Worm (Caenorhabditis elegans) whole organism, L4 larva: Measurements from ENCODE around the gene Y22D7AL.3.
A peak's percentile ranks its signal among the peaks of the same experiment; 100 is the strongest.

Experiments
- F26F4.8 ChIP-seq: fragments of 200-800 bp; sonication (Bioruptor generic); conservative IDR thresholded peaks from 2 replicates; pipeline ENCODE4 v1.3.6; 2022; ENCODE audit warnings: missing genetic modification characterization, missing compliant biosample characterization
- F44E2.7 ChIP-seq: fragments of 200-800 bp; sonication (Bioruptor generic); IDR thresholded peaks from 2 replicates; pipeline ENCODE4 v2.1.2; 2022; ENCODE audit warnings: missing genetic modification characterization, missing compliant biosample characterization
- R02D3.7 ChIP-seq: fragments of 150-350 bp; sonication (generic microtip); optimal IDR thresholded peaks from 3 replicates; lab custom pipeline; 2014; ENCODE audit warnings: missing biosample characterization, missing genetic modification characterization
- T20F7.1 ChIP-seq: fragments of 200-800 bp; sonication (Bioruptor generic); optimal IDR thresholded peaks from 2 replicates; lab custom pipeline; 2018; ENCODE audit warnings: mild to moderate bottlenecking, missing genetic modification characterization, missing compliant biosample characterization
- Y75B8A.6 ChIP-seq: fragments of 200-800 bp; sonication (Bioruptor generic); IDR thresholded peaks from 2 replicates; pipeline ENCODE4 v1.3.6; 2022; ENCODE audit warnings: missing genetic modification reagents, missing genetic modification characterization, missing compliant biosample characterization
- ZK337.2 ChIP-seq: fragments of 200-800 bp; sonication (Bioruptor generic); IDR thresholded peaks from 2 replicates; pipeline ENCODE4 v1.3.6; 2022; ENCODE audit warnings: missing genetic modification reagents, missing genetic modification characterization, missing compliant biosample characterization
- aha-1 ChIP-seq: fragments of 150-350 bp; peaks from one replicate; lab custom pipeline; 2014; ENCODE audit warnings: missing biosample characterization, missing genetic modification characterization
- attf-4 ChIP-seq: sonication (generic microtip); optimal IDR thresholded peaks from 3 replicates; lab custom pipeline; 2017; ENCODE audit warnings: missing biosample characterization, missing genetic modification characterization
- ceh-28 ChIP-seq: fragments of 150-350 bp; optimal IDR thresholded peaks from 2 replicates; lab custom pipeline; 2014; ENCODE audit warnings: missing biosample characterization, missing genetic modification reagents, missing genetic modification characterization
- ceh-62 ChIP-seq: sonication (generic microtip); optimal IDR thresholded peaks from 2 replicates; lab custom pipeline; 2017; ENCODE audit warnings: missing biosample characterization, missing genetic modification characterization
- ces-1 ChIP-seq: fragments of 150-350 bp; sonication (generic microtip); optimal IDR thresholded peaks from 4 replicates; lab custom pipeline; 2014; ENCODE audit warnings: missing biosample characterization, missing genetic modification reagents, missing genetic modification characterization
- daf-12 ChIP-seq: fragments of 150-350 bp; optimal IDR thresholded peaks from 2 replicates; lab custom pipeline; 2014; ENCODE audit warnings: missing biosample characterization, missing genetic modification reagents, missing genetic modification characterization
- daf-16 ChIP-seq, 3 experiments: sonication (generic microtip); optimal IDR thresholded peaks; 2 replicates each; lab custom pipeline; 2016 to 2017; ENCODE audit warnings: missing genetic modification characterization in 3 of 3, missing genetic modification reagents in 3 of 3, mild to moderate bottlenecking in 2 of 3, missing compliant biosample characterization in 2 of 3, missing biosample characterization in 1 of 3, moderate library complexity in 1 of 3
- dmd-6 ChIP-seq: fragments of 200-800 bp; sonication (Bioruptor generic); IDR thresholded peaks from 2 replicates; pipeline ENCODE4 v1.3.6; 2022; ENCODE audit warnings: missing genetic modification reagents, missing genetic modification characterization, missing compliant biosample characterization
- dmd-8 ChIP-seq: fragments of 200-800 bp; sonication (Bioruptor generic); IDR thresholded peaks from 2 replicates; pipeline ENCODE4 v1.3.6; 2022; ENCODE audit warnings: missing genetic modification characterization, missing compliant biosample characterization
- dve-1 ChIP-seq: sonication (generic microtip); optimal IDR thresholded peaks from 2 replicates; lab custom pipeline; 2017; ENCODE audit warnings: antibody characterized with exemption, mild to moderate bottlenecking, missing genetic modification characterization, missing compliant biosample characterization; ENCODE audit not compliant: insufficient read depth
- egl-43 ChIP-seq: fragments of 200-800 bp; sonication (Bioruptor generic); IDR thresholded peaks from 2 replicates; pipeline ENCODE4 v1.3.6; 2022; ENCODE audit warnings: missing genetic modification reagents, missing genetic modification characterization, missing compliant biosample characterization
- hlh-11 ChIP-seq: fragments of 200-800 bp; sonication (Bioruptor generic); optimal IDR thresholded peaks from 2 replicates; lab custom pipeline; 2018; ENCODE audit warnings: mild to moderate bottlenecking, missing genetic modification characterization, missing compliant biosample characterization
- hlh-30 ChIP-seq: sonication (generic microtip); optimal IDR thresholded peaks from 2 replicates; lab custom pipeline; 2017; ENCODE audit warnings: antibody characterized with exemption, mild to moderate bottlenecking, missing genetic modification characterization, missing compliant biosample characterization; ENCODE audit not compliant: insufficient read depth
- lin-38 ChIP-seq: fragments of 200-800 bp; sonication (Bioruptor generic); IDR thresholded peaks from 2 replicates; pipeline ENCODE4 v1.3.6; 2022; ENCODE audit warnings: missing genetic modification reagents, missing genetic modification characterization, missing compliant biosample characterization
- lir-3 ChIP-seq: sonication (generic microtip); optimal IDR thresholded peaks from 2 replicates; lab custom pipeline; 2016; ENCODE audit warnings: mild to moderate bottlenecking, missing genetic modification characterization, missing compliant biosample characterization
- lsy-2 ChIP-seq, 2 experiments: fragments of 150-350 bp in 1 of 2; sonication (generic microtip) in 1 of 2; optimal IDR thresholded peaks; 2 replicates each; lab custom pipeline; 2014 to 2017; ENCODE audit warnings: missing biosample characterization in 2 of 2, missing genetic modification characterization in 2 of 2
- mdl-1 ChIP-seq, 2 experiments: fragments of 150-350 bp in 1 of 2; sonication (generic microtip) in 1 of 2; optimal IDR thresholded peaks; 2 replicates each; lab custom pipeline; 2014 to 2017; ENCODE audit warnings: missing biosample characterization in 2 of 2, missing genetic modification characterization in 2 of 2
- mxl-3 ChIP-seq: fragments of 200-800 bp; sonication (Bioruptor generic); optimal IDR thresholded peaks from 2 replicates; lab custom pipeline; 2018; ENCODE audit warnings: mild to moderate bottlenecking, missing genetic modification characterization, missing compliant biosample characterization
- nhr-11 ChIP-seq: fragments of 150-350 bp; optimal IDR thresholded peaks from 2 replicates; lab custom pipeline; 2014; ENCODE audit warnings: missing biosample characterization, missing genetic modification characterization
- nhr-28 ChIP-seq: fragments of 150-350 bp; optimal IDR thresholded peaks from 2 replicates; lab custom pipeline; 2014; ENCODE audit warnings: missing biosample characterization, missing genetic modification characterization
- nhr-42 ChIP-seq: fragments of 200-800 bp; sonication (Bioruptor generic); IDR thresholded peaks from 2 replicates; pipeline ENCODE4 v1.3.6; 2022; ENCODE audit warnings: missing genetic modification characterization, missing compliant biosample characterization
- nhr-6 ChIP-seq: fragments of 150-350 bp; optimal IDR thresholded peaks from 2 replicates; lab custom pipeline; 2014; ENCODE audit warnings: missing biosample characterization, missing genetic modification characterization
- pha-4 ChIP-seq, 2 experiments: fragments of 150-350 bp in 1 of 2; fragments of 200-800 bp in 1 of 2; sonication (Bioruptor generic) in 1 of 2; IDR thresholded peaks in 1 of 2; optimal IDR thresholded peaks in 1 of 2; 2 replicates each; pipeline versions ENCODE4 v1.3.6 to Lab custom; 2014 to 2022; ENCODE audit warnings: missing genetic modification characterization in 2 of 2, missing genetic modification reagents in 2 of 2, missing biosample characterization in 1 of 2, missing compliant biosample characterization in 1 of 2
- spr-3 ChIP-seq: fragments of 200-800 bp; sonication (Bioruptor generic); optimal IDR thresholded peaks from 2 replicates; lab custom pipeline; 2018; ENCODE audit warnings: mild to moderate bottlenecking, missing genetic modification characterization, missing compliant biosample characterization
- tra-1 ChIP-seq: fragments of 200-800 bp; sonication (Bioruptor generic); IDR thresholded peaks from 2 replicates; pipeline ENCODE4 v1.3.6; 2022; ENCODE audit warnings: missing genetic modification reagents, missing genetic modification characterization, missing compliant biosample characterization
- unc-62 ChIP-seq, 3 experiments: fragments of 150-350 bp in 1 of 3; sonication (generic microtip); optimal IDR thresholded peaks in 2 of 3; peaks in 1 of 3; 1 replicate in 1 of 3; 2 replicates in 2 of 3; lab custom pipeline; 2014 to 2017; ENCODE audit warnings: missing biosample characterization in 3 of 3, missing genetic modification characterization in 3 of 3, missing genetic modification reagents in 3 of 3, missing genotype in 1 of 3
- vab-7 ChIP-seq: fragments of 200-800 bp; sonication (Bioruptor generic); IDR thresholded peaks from 2 replicates; pipeline ENCODE4 v1.3.6; 2022; ENCODE audit warnings: missing genetic modification reagents, missing genetic modification characterization, missing compliant biosample characterization
- zag-1 ChIP-seq: fragments of 150-350 bp; optimal IDR thresholded peaks from 2 replicates; lab custom pipeline; 2014; ENCODE audit warnings: missing biosample characterization, missing genetic modification characterization

The Y22D7AL.3 gene

ce11 chrIII:1680996-1681395 lies 39.7 kb downstream of the Y22D7AL.3 start (continued):
- TF ChIP-seq nhr-42 (GFP tag; lab: Robert Waterston, UW) (0 out of 2 replicates have a peak, but pooled peaks have one; percentile 54), lin-38 (GFP tag; lab: Robert Waterston, UW) (no peak)

- TF ChIP-seq ZK337.2 (GFP tag; lab: Robert Waterston, UW) (no peak), F26F4.8 (GFP tag; lab: Robert Waterston, UW) (no peak), dmd-6 (GFP tag; lab: Robert Waterston, UW) (peak; percentile 49; the same call in 1 of the 2 replicates), nhr-28 (tag; lab: Kevin White, UChicago) (peak; percentile 62), Y75B8A.6 (GFP tag; lab: Robert Waterston, UW) (no peak), nhr-11 (peak; percentile 64), hlh-11 (peak; percentile 79), ceh-62 (no peak), mxl-3 (GFP tag; lab: Kevin White, UChicago) (peak; percentile 95), attf-4 (no peak), ces-1 (GFP tag; lab: Kevin White, UChicago) (no peak), mdl-1 (tag; optimal IDR thresholded peaks at IDR 0.05; lab: Kevin White, UChicago) (peak; percentile 61 to 86), daf-16 (GFP tag; optimal IDR thresholded peaks at IDR 0.05; lab: Kevin White, UChicago) (peak in 1 of 2 experiments; percentile 21), daf-16 (tag; optimal IDR thresholded peaks at IDR 0.05; lab: Kevin White, UChicago) (no peak), spr-3 (no peak), aha-1 (peak; percentile 5), hlh-30 (tag; lab: Kevin White, UChicago) (peak; percentile 94)
Observed at ce11 chrIII:1682262-1682661, 41.0 kb downstream of the Y22D7AL.3 start.

ce11 chrIII:1687999-1688398 lies 46.7 kb downstream of the Y22D7AL.3 start, which contains the start of gene Y22D7AR.7:
Y22D7AR.7 (minus strand) TSS chrIII:1688099.
- TF ChIP-seq vab-7 (GFP tag; lab: Robert Waterston, UW) (no peak), zag-1 (tag; lab: Kevin White, UChicago) (no peak), daf-12 (tag; lab: Kevin White, UChicago) (no peak), T20F7.1 (GFP tag; lab: Kevin White, UChicago) (no peak), dmd-8 (GFP tag; lab: Robert Waterston, UW) (no peak), spr-3 (no peak), lsy-2 (tag; optimal IDR thresholded peaks at IDR 0.05; lab: Kevin White, UChicago) (no peak), mdl-1 (tag; optimal IDR thresholded peaks at IDR 0.05; lab: Kevin White, UChicago) (no peak), lir-3 (tag; lab: Kevin White, UChicago) (no peak), nhr-6 (tag; lab: Kevin White, UChicago) (no peak), ceh-28 (tag; lab: Kevin White, UChicago) (no peak)
- TF ChIP-seq, all 104 proteins: peak for 0

DNA sequence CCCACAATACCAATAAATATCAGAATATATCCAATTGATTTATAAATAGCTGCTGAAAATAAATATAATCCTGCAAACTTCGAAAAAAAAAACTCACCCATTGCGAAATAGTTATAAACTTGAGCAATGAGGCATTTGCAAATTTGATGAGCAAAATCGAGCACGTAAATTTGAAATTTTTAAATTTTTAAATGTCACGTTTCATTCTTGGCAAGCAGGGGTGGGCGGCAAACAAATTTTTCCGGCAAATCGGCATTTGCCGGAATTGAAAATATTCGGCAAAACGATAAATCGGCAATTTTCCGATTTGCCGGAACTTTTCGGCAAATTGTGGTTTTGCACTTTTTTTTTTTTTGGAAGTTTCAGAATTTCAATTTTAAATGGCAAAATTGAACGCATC lies 48.7 kb downstream of the Y22D7AL.3 start, which contains the start of gene Y22D7AR.14:
Gene Y22D7AR.14 (minus strand): TSS at position 101 of the 400 bp plus-strand sequence.
- no peak for TF ChIP-seq egl-43 (GFP tag; lab: Robert Waterston, UW)
- TF ChIP-seq daf-16 (GFP tag; optimal IDR thresholded peaks at IDR 0.05; lab: Kevin White, UChicago), result no peak
- no peak for TF ChIP-seq daf-16 (tag; optimal IDR thresholded peaks at IDR 0.05; lab: Kevin White, UChicago)
- TF ChIP-seq pha-4 (GFP tag; IDR thresholded peaks at IDR 0.05; lab: Robert Waterston, UW), result no peak
- no peak for TF ChIP-seq pha-4 (tag; optimal IDR thresholded peaks at IDR 0.05; lab: Kevin White, UChicago)
- no peak for TF ChIP-seq dve-1
- no peak for TF ChIP-seq tra-1 (GFP tag; lab: Robert Waterston, UW)
- TF ChIP-seq F44E2.7, result no peak
- no peak for TF ChIP-seq Y75B8A.6 (GFP tag; lab: Robert Waterston, UW)
- TF ChIP-seq ZK337.2 (GFP tag; lab: Robert Waterston, UW), result no peak
- TF ChIP-seq R02D3.7 (tag; lab: Kevin White, UChicago), result no peak
- TF ChIP-seq unc-62 (GFP tag; optimal IDR thresholded peaks at IDR 0.05 in 1 of 2; lab: Kevin White, UChicago), result no peak
- no peak for TF ChIP-seq unc-62 (tag; optimal IDR thresholded peaks at IDR 0.05; lab: Kevin White, UChicago)
